Worm (Caenorhabditis elegans) whole organism, early embryonic: ENCODE measurements around the gene C06G4.4.

ENCODE experiments used
- B0310.2 ChIP-seq: sonication (generic microtip); optimal IDR thresholded peaks from 2 replicates; lab custom pipeline; 2016; ENCODE audit warnings: mild to moderate bottlenecking, missing genetic modification characterization, missing compliant biosample characterization
- F13C5.2 ChIP-seq: sonication (generic microtip); optimal IDR thresholded peaks from 2 replicates; lab custom pipeline; 2017; ENCODE audit warnings: mild to moderate bottlenecking, missing genetic modification characterization, inconsistent platforms, missing compliant biosample characterization
- aly-1 ChIP-seq: sonication (generic microtip); optimal IDR thresholded peaks from 2 replicates; lab custom pipeline; 2016; ENCODE audit warnings: missing genetic modification characterization, missing compliant biosample characterization
- ama-1 ChIP-seq: fragments of 150-350 bp; optimal IDR thresholded peaks from 2 replicates; lab custom pipeline; 2014
- ceh-13 ChIP-seq: fragments of 200-800 bp; sonication (Bioruptor generic); optimal IDR thresholded peaks from 2 replicates; lab custom pipeline; 2018; ENCODE audit warnings: mild to moderate bottlenecking, missing genetic modification characterization, missing compliant biosample characterization
- ceh-36 ChIP-seq: sonication (generic microtip); optimal IDR thresholded peaks from 2 replicates; lab custom pipeline; 2016; ENCODE audit warnings: missing genetic modification characterization, inconsistent platforms, missing compliant biosample characterization
- ets-7 ChIP-seq: sonication (generic microtip); optimal IDR thresholded peaks from 2 replicates; lab custom pipeline; 2016; ENCODE audit warnings: missing genotype, missing genetic modification characterization, missing compliant biosample characterization
- flt-1 ChIP-seq: fragments of 200-800 bp; sonication (Bioruptor generic); IDR thresholded peaks from 2 replicates; pipeline ENCODE4 v1.3.6; 2022; ENCODE audit warnings: missing genetic modification characterization, missing compliant biosample characterization
- hmbx-1 ChIP-seq: sonication (generic microtip); optimal IDR thresholded peaks from 2 replicates; lab custom pipeline; 2016; ENCODE audit warnings: mild to moderate bottlenecking, missing genetic modification characterization, missing compliant biosample characterization
- hmg-4 ChIP-seq: fragments of 200-800 bp; sonication (Bioruptor generic); optimal IDR thresholded peaks from 2 replicates; lab custom pipeline; 2018; ENCODE audit warnings: mild to moderate bottlenecking, missing genetic modification characterization, missing compliant biosample characterization
- hnd-1 ChIP-seq: sonication (generic microtip); optimal IDR thresholded peaks from 2 replicates; lab custom pipeline; 2016; ENCODE audit warnings: missing genetic modification characterization, missing compliant biosample characterization
- pes-1 ChIP-seq: fragments of 200-800 bp; sonication (Bioruptor generic); IDR thresholded peaks from 2 replicates; pipeline ENCODE4 v1.3.6; 2022; ENCODE audit warnings: missing genetic modification reagents, missing genetic modification characterization, missing compliant biosample characterization
- scrt-1 ChIP-seq: fragments of 200-800 bp; sonication (Bioruptor generic); IDR thresholded peaks from 2 replicates; pipeline ENCODE4 v1.3.6; 2022; ENCODE audit warnings: missing genetic modification characterization, missing compliant biosample characterization
- sea-1 ChIP-seq: fragments of 200-800 bp; sonication (Bioruptor generic); conservative IDR thresholded peaks from 2 replicates; pipeline ENCODE4 v1.3.6; 2022; ENCODE audit warnings: missing genetic modification characterization, missing compliant biosample characterization
- tbx-11 ChIP-seq: fragments of 200-800 bp; sonication (Bioruptor generic); IDR thresholded peaks from 2 replicates; pipeline ENCODE4 v1.3.6; 2022; ENCODE audit warnings: missing genetic modification characterization, missing compliant biosample characterization
- tbx-37 ChIP-seq: fragments of 200-800 bp; sonication (Bioruptor generic); conservative IDR thresholded peaks from 2 replicates; pipeline ENCODE4 v1.3.6; 2022; ENCODE audit warnings: missing genetic modification reagents, missing genetic modification characterization, missing compliant biosample characterization
- tra-4 ChIP-seq: sonication (generic microtip); optimal IDR thresholded peaks from 2 replicates; lab custom pipeline; 2017; ENCODE audit warnings: missing genetic modification characterization, missing compliant biosample characterization

Gene C06G4.4

DNA sequence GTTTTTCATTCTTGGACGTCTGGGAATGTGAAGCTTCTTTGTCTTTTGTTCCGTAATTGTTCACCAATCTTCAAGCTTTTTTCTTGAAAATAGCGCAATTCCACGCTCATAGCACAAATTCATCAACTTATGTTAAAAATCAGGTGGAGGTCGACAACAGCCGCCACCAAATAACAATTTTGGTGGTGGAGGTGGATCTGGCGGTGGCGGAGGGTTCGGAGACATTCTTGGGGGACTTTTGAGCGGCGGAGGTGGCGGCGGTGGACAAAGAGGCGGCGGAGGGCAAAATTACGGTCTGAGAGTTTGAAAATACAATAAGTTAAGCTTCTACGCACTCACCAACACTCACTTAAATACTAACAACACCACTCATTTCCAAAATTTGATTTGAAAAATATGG lies 4.3 kb upstream of the C06G4.4 start:
- TF ChIP-seq flt-1 (no peak), hnd-1 (no peak), ceh-36 (tag; lab: Kevin White, UChicago) (no peak), F13C5.2 (tag; lab: Kevin White, UChicago) (no peak), pes-1 (GFP tag; lab: Robert Waterston, UW) (no peak), scrt-1 (GFP tag; lab: Robert Waterston, UW) (no peak), tra-4 (tag; lab: Kevin White, UChicago) (no peak), ceh-13 (no peak)

DNA sequence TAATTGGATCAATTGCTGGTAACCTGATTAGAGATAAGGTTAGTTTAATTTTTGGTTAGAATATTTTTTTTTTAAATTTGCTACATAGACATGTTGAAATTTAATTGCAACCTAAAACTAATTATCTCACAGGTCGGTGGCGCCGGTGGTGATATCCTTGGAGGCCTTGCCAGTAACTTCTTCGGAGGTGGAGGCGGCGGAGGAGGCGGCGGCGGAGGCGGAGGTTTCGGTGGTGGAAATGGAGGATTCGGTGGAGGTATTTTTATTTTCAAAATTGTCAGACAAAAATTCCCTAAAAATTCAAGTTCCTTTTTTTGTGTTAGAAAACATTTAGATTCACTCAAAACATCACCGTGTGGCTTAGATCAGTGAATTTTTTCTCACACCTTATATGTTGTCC lies 3.6 kb upstream of the C06G4.4 start:
- TF ChIP-seq sea-1 (GFP tag; lab: Robert Waterston, UW) (no peak), tbx-11 (GFP tag; lab: Robert Waterston, UW) (no peak), scrt-1 (GFP tag; lab: Robert Waterston, UW) (no peak), pes-1 (GFP tag; lab: Robert Waterston, UW) (no peak), ceh-36 (tag; lab: Kevin White, UChicago) (no peak), tra-4 (tag; lab: Kevin White, UChicago) (no peak), aly-1 (no peak), hnd-1 (no peak), hmg-4 (GFP tag; lab: Kevin White, UChicago) (no peak), hmbx-1 (no peak), B0310.2 (tag; lab: Kevin White, UChicago) (no peak), ceh-13 (no peak), ets-7 (tag; lab: Kevin White, UChicago) (no peak), F13C5.2 (tag; lab: Kevin White, UChicago) (no peak), ama-1 (lab: Kevin White, UChicago) (no peak), tbx-37 (GFP tag; lab: Robert Waterston, UW) (no peak), flt-1 (no peak)

- TF ChIP-seq F13C5.2 (tag; lab: Kevin White, UChicago) (no peak), ets-7 (tag; lab: Kevin White, UChicago) (no peak), tra-4 (tag; lab: Kevin White, UChicago) (no peak), flt-1 (no peak), pes-1 (GFP tag; lab: Robert Waterston, UW) (no peak), ama-1 (lab: Kevin White, UChicago) (no peak), hmg-4 (GFP tag; lab: Kevin White, UChicago) (no peak), hmbx-1 (no peak)
Observed at ce11 chrIII:7979659-7980058, 2.0 kb upstream of the C06G4.4 start, which contains the start of gene clp-1. TSS of gene clp-1 (plus strand) at chrIII:7979959.

DNA sequence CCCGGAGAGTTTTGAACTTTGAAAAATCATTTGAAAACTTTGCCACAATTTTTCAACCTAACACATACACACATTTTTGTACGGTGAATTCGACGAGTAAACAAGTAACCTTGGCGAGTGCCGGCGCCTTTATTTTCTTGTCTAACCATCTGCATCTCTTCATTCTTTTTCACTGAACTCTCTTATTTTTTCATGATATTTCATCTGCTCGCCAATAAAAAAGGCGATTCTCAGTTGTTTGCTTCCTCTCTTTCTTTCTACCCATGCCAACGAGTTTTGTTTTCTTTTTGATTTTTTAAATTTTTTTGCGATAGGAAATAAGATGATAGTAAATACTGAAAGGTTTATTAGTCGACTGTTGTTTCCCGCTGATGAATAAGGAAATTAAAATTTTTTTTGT lies 1.1 kb upstream of the C06G4.4 start:
- TF ChIP-seq ceh-13 = no peak
- no peak for TF ChIP-seq F13C5.2 (tag; lab: Kevin White, UChicago)
- no peak for TF ChIP-seq flt-1
- TF ChIP-seq tbx-37 (GFP tag; lab: Robert Waterston, UW) = no peak
- no peak for TF ChIP-seq ama-1 (lab: Kevin White, UChicago)
- no peak for TF ChIP-seq aly-1
- TF ChIP-seq hmbx-1 = no peak
- TF ChIP-seq scrt-1 (GFP tag; lab: Robert Waterston, UW) = no peak
- TF ChIP-seq ets-7 (tag; lab: Kevin White, UChicago) = no peak
- TF ChIP-seq pes-1 (GFP tag; lab: Robert Waterston, UW) = no peak
- no peak for TF ChIP-seq hnd-1
- no peak for TF ChIP-seq hmg-4 (GFP tag; lab: Kevin White, UChicago)

DNA sequence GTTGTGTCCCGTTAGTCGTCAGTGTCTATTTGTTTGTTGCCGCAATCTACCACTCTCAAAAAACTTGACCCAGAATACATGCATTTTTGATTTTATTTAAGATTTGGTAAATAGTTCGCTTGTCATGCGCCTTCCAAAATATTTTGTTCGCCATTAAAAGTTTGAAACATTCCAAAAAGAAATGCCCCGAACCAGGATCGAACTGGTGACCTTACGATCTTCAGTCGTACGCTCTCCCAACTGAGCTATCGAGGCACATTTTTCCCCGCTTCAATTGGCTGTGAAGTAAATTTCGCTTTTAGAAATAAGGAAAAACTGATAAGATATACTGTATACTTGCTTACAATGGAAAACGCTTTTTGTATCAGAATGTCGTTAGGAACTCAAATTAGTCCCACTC lies 677 bp upstream of the C06G4.4 start:
- no peak for TF ChIP-seq ceh-36 (tag; lab: Kevin White, UChicago)
- no peak for TF ChIP-seq aly-1
- TF ChIP-seq ceh-13 = no peak
- no peak for TF ChIP-seq ets-7 (tag; lab: Kevin White, UChicago)
- TF ChIP-seq flt-1 = no peak
- no peak for TF ChIP-seq tra-4 (tag; lab: Kevin White, UChicago)
- no peak for TF ChIP-seq hmg-4 (GFP tag; lab: Kevin White, UChicago)
- no peak for TF ChIP-seq pes-1 (GFP tag; lab: Robert Waterston, UW)
- TF ChIP-seq sea-1 (GFP tag; lab: Robert Waterston, UW) = no peak
- TF ChIP-seq scrt-1 (GFP tag; lab: Robert Waterston, UW) = no peak
- TF ChIP-seq B0310.2 (tag; lab: Kevin White, UChicago) = no peak
- no peak for TF ChIP-seq tbx-11 (GFP tag; lab: Robert Waterston, UW)
- no peak for TF ChIP-seq hmbx-1
- TF ChIP-seq tbx-37 (GFP tag; lab: Robert Waterston, UW) = no peak
- no peak for TF ChIP-seq F13C5.2 (tag; lab: Kevin White, UChicago)
- no peak for TF ChIP-seq hnd-1
- TF ChIP-seq ama-1 (lab: Kevin White, UChicago) = no peak

- TF ChIP-seq tbx-11 (GFP tag; lab: Robert Waterston, UW) (no peak), hnd-1 (no peak), scrt-1 (GFP tag; lab: Robert Waterston, UW) (no peak), sea-1 (GFP tag; lab: Robert Waterston, UW) (no peak), ceh-13 (no peak), B0310.2 (tag; lab: Kevin White, UChicago) (no peak), hmbx-1 (no peak), ets-7 (tag; lab: Kevin White, UChicago) (no peak), hmg-4 (GFP tag; lab: Kevin White, UChicago) (no peak), flt-1 (no peak), ama-1 (lab: Kevin White, UChicago) (no peak), aly-1 (no peak), ceh-36 (tag; lab: Kevin White, UChicago) (no peak)
Observed at ce11 chrIII:7977224-7977623, 388 bp downstream of the C06G4.4 start.

DNA sequence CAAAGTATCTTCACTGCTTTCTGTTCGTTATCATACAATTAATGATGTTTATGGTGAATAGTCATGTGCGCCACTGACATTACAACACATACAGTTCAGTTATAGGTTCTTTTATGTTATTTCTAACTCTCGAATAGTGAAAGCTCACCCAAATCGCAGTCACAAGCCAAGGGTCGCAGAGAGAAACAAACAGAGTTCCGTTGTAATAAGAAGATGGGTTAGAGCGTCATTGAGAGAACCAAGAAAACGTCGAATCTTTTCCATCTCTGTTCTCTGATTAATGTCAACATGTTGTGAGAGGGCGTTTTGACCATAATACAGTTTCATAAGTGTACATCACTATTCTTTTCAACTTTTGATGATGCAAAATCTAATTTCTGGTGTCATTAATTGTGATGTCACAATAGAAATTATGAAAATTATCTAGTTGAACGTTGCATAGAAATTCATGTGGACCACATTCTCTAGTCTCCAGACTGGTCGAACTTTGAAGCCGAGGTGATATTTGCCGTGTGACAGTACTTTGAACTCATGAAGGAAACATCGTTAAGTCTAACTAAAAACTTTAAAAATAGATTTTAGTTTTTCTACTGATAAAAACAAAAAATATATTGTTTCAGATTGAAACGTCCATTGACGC lies 3.5 kb downstream of the C06G4.4 start:
- no peak for TF ChIP-seq pes-1 (GFP tag; lab: Robert Waterston, UW)
- no peak for TF ChIP-seq hmbx-1
- TF ChIP-seq scrt-1 (GFP tag; lab: Robert Waterston, UW) = no peak
- no peak for TF ChIP-seq tbx-37 (GFP tag; lab: Robert Waterston, UW)
- no peak for TF ChIP-seq sea-1 (GFP tag; lab: Robert Waterston, UW)
- no peak for TF ChIP-seq ama-1 (lab: Kevin White, UChicago)
